Worm (Caenorhabditis elegans) whole organism, L1 larva: ENCODE measurements around the gene F18E3.12.

Source experiments
- unc-130 ChIP-seq: fragments of 150-350 bp; optimal IDR thresholded peaks from 2 replicates; lab custom pipeline; 2017; ENCODE audit warnings: missing biosample characterization, missing genetic modification characterization, inconsistent platforms
- unc-62 ChIP-seq: fragments of 150-350 bp; optimal IDR thresholded peaks from 2 replicates; lab custom pipeline; 2014; ENCODE audit warnings: missing biosample characterization, missing genetic modification reagents, missing genetic modification characterization

DNA sequence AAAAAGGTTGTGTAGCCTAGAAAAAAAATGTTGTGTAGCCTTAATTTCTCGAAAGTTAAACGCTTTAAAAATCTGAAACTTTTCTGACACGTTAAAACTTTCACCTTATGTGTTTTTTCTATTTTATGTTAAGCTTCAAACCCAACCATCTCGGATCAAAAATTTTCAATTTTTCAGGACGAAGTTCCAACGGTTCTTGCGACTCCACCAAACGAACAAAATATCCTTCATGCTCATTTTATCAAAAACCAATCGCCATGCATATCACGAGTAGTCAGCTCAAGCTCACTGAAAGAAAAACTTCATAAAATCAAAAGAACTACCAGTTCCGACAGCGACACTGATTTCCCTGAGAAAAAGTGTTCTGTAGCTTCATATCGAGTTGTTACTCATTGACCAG lies 21.7 kb downstream of the F18E3.12 start:
- TF ChIP-seq unc-130 (tag; lab: Kevin White, UChicago) (no peak), unc-62 (GFP tag; lab: Kevin White, UChicago) (no peak)
